Worm (Caenorhabditis elegans) whole organism, late embryonic: Measurements from ENCODE around the gene R05D3.12.
A peak's percentile ranks its signal among the peaks of the same experiment; 100 is the strongest.

Experiments
- C08G9.2 ChIP-seq: sonication (generic microtip); optimal IDR thresholded peaks from 2 replicates; lab custom pipeline; 2016; ENCODE audit warnings: mild to moderate bottlenecking, missing genetic modification characterization, moderate library complexity, missing compliant biosample characterization
- F13H6.1 ChIP-seq: sonication (generic microtip); optimal IDR thresholded peaks from 2 replicates; lab custom pipeline; 2016; ENCODE audit warnings: missing genetic modification characterization, missing compliant biosample characterization
- T23F11.4 ChIP-seq: fragments of 200-800 bp; sonication (Bioruptor generic); optimal IDR thresholded peaks from 2 replicates; lab custom pipeline; 2018; ENCODE audit warnings: mild to moderate bottlenecking, missing genetic modification characterization, missing compliant biosample characterization
- Y22D7AL.16 ChIP-seq: sonication (generic microtip); optimal IDR thresholded peaks from 2 replicates; lab custom pipeline; 2016; ENCODE audit warnings: missing genetic modification characterization, missing compliant biosample characterization
- ahr-1 ChIP-seq: sonication (generic microtip); optimal IDR thresholded peaks from 2 replicates; lab custom pipeline; 2016; ENCODE audit warnings: missing genetic modification characterization, missing compliant biosample characterization
- ceh-18 ChIP-seq: sonication (generic microtip); optimal IDR thresholded peaks from 2 replicates; lab custom pipeline; 2016; ENCODE audit warnings: missing genetic modification characterization, missing compliant biosample characterization
- ceh-19 ChIP-seq: fragments of 200-800 bp; sonication (Bioruptor generic); optimal IDR thresholded peaks from 2 replicates; lab custom pipeline; 2018; ENCODE audit warnings: mild to moderate bottlenecking, missing genetic modification characterization, missing compliant biosample characterization
- ceh-2 ChIP-seq: sonication (generic microtip); optimal IDR thresholded peaks from 2 replicates; lab custom pipeline; 2016; ENCODE audit warnings: missing genotype, missing genetic modification characterization, missing compliant biosample characterization
- ceh-22 ChIP-seq: sonication (generic microtip); optimal IDR thresholded peaks from 2 replicates; lab custom pipeline; 2017; ENCODE audit warnings: missing biosample characterization, missing genetic modification characterization
- ceh-24 ChIP-seq: sonication (generic microtip); optimal IDR thresholded peaks from 2 replicates; lab custom pipeline; 2016; ENCODE audit warnings: mild to moderate bottlenecking, missing genetic modification characterization, missing compliant biosample characterization
- ceh-31 ChIP-seq: sonication (generic microtip); optimal IDR thresholded peaks from 2 replicates; lab custom pipeline; 2016; ENCODE audit warnings: missing genetic modification characterization, missing compliant biosample characterization
- ceh-34 ChIP-seq: sonication (generic microtip); optimal IDR thresholded peaks from 2 replicates; lab custom pipeline; 2016; ENCODE audit warnings: mild to moderate bottlenecking, missing genetic modification characterization, missing compliant biosample characterization
- ceh-45 ChIP-seq: fragments of 200-800 bp; sonication (Bioruptor generic); IDR thresholded peaks from 2 replicates; pipeline ENCODE4 v1.3.6; 2022; ENCODE audit warnings: missing genetic modification reagents, missing genetic modification characterization, missing compliant biosample characterization
- ceh-6 ChIP-seq: fragments of 200-800 bp; sonication (Bioruptor generic); optimal IDR thresholded peaks from 2 replicates; lab custom pipeline; 2018; ENCODE audit warnings: mild to moderate bottlenecking, missing genetic modification characterization, missing compliant biosample characterization
- ceh-9 ChIP-seq: sonication (generic microtip); optimal IDR thresholded peaks from 2 replicates; lab custom pipeline; 2016; ENCODE audit warnings: mild to moderate bottlenecking, missing genetic modification characterization, inconsistent platforms, missing compliant biosample characterization
- dmd-4 ChIP-seq: sonication (generic microtip); optimal IDR thresholded peaks from 2 replicates; lab custom pipeline; 2016; ENCODE audit warnings: borderline replicate concordance, missing genetic modification characterization, missing compliant biosample characterization
- dve-1 ChIP-seq: sonication (generic microtip); optimal IDR thresholded peaks from 2 replicates; lab custom pipeline; 2017; ENCODE audit warnings: antibody characterized with exemption, mild to moderate bottlenecking, missing genetic modification characterization, missing compliant biosample characterization
- elt-2 ChIP-seq: sonication (generic microtip); optimal IDR thresholded peaks from 2 replicates; lab custom pipeline; 2016; ENCODE audit warnings: missing genetic modification reagents, missing genetic modification characterization, missing compliant biosample characterization
- elt-4 ChIP-seq: sonication (generic microtip); optimal IDR thresholded peaks from 2 replicates; lab custom pipeline; 2016; ENCODE audit warnings: missing genetic modification characterization, missing compliant biosample characterization
- eyg-1 ChIP-seq: sonication (generic microtip); optimal IDR thresholded peaks from 2 replicates; lab custom pipeline; 2016; ENCODE audit warnings: missing genotype, missing genetic modification characterization, missing compliant biosample characterization
- fkh-10 ChIP-seq: fragments of 150-350 bp; optimal IDR thresholded peaks from 2 replicates; lab custom pipeline; 2014; ENCODE audit warnings: missing biosample characterization, missing genetic modification reagents, missing genetic modification characterization
- gmeb-2 ChIP-seq: sonication (generic microtip); optimal IDR thresholded peaks from 2 replicates; lab custom pipeline; 2016; ENCODE audit warnings: missing genetic modification characterization, inconsistent platforms, missing compliant biosample characterization
- hlh-15 ChIP-seq: sonication (generic microtip); optimal IDR thresholded peaks from 2 replicates; lab custom pipeline; 2016; ENCODE audit warnings: missing genetic modification characterization, missing compliant biosample characterization
- hlh-6 ChIP-seq: sonication (generic microtip); optimal IDR thresholded peaks from 2 replicates; lab custom pipeline; 2016; ENCODE audit warnings: missing genotype, missing genetic modification characterization, missing compliant biosample characterization
- lin-11 ChIP-seq: fragments of 200-800 bp; sonication (Bioruptor generic); optimal IDR thresholded peaks from 2 replicates; lab custom pipeline; 2018; ENCODE audit warnings: mild to moderate bottlenecking, missing genetic modification characterization, missing compliant biosample characterization
- madf-2 ChIP-seq: sonication (generic microtip); optimal IDR thresholded peaks from 2 replicates; lab custom pipeline; 2017; ENCODE audit warnings: missing genetic modification characterization, missing compliant biosample characterization
- mec-3 ChIP-seq: sonication (generic microtip); optimal IDR thresholded peaks from 2 replicates; lab custom pipeline; 2016; ENCODE audit warnings: borderline replicate concordance, missing genetic modification characterization, missing compliant biosample characterization
- nhr-11 ChIP-seq: fragments of 150-350 bp; optimal IDR thresholded peaks from 2 replicates; lab custom pipeline; 2014; ENCODE audit warnings: missing biosample characterization, missing genetic modification characterization
- nhr-232 ChIP-seq: sonication (generic microtip); optimal IDR thresholded peaks from 2 replicates; lab custom pipeline; 2016; ENCODE audit warnings: missing genetic modification characterization, missing compliant biosample characterization
- npax-4 ChIP-seq: sonication (generic microtip); optimal IDR thresholded peaks from 2 replicates; lab custom pipeline; 2016; ENCODE audit warnings: missing genetic modification characterization, missing compliant biosample characterization
- pag-3 ChIP-seq: sonication (generic microtip); optimal IDR thresholded peaks from 2 replicates; lab custom pipeline; 2016; ENCODE audit warnings: missing compliant biosample characterization, missing genetic modification characterization, borderline replicate concordance
- pax-1 ChIP-seq: fragments of 150-350 bp; optimal IDR thresholded peaks from 2 replicates; lab custom pipeline; 2014; ENCODE audit warnings: missing biosample characterization, missing genetic modification characterization
- pha-2 ChIP-seq: sonication (generic microtip); optimal IDR thresholded peaks from 2 replicates; lab custom pipeline; 2017; ENCODE audit warnings: mild to moderate bottlenecking, missing genetic modification characterization, missing compliant biosample characterization
- pha-4 ChIP-seq: fragments of 150-350 bp; optimal IDR thresholded peaks from 2 replicates; lab custom pipeline; 2018; ENCODE audit warnings: missing biosample characterization, missing genetic modification reagents, missing genetic modification characterization
- pqm-1 ChIP-seq: sonication (generic microtip); optimal IDR thresholded peaks from 2 replicates; lab custom pipeline; 2016; ENCODE audit warnings: missing genetic modification characterization, missing compliant biosample characterization
- rnt-1 ChIP-seq: sonication (generic microtip); optimal IDR thresholded peaks from 2 replicates; lab custom pipeline; 2016; ENCODE audit warnings: missing genetic modification characterization, missing compliant biosample characterization
- sdc-2 ChIP-seq: sonication (generic microtip); optimal IDR thresholded peaks from 2 replicates; lab custom pipeline; 2016; ENCODE audit warnings: missing genotype, missing genetic modification characterization, missing compliant biosample characterization
- sox-2 ChIP-seq: fragments of 200-800 bp; sonication (Bioruptor generic); IDR thresholded peaks from 2 replicates; pipeline ENCODE4 v1.3.6; 2022; ENCODE audit warnings: missing genetic modification reagents, missing genetic modification characterization, missing compliant biosample characterization
- syd-9 ChIP-seq: sonication (generic microtip); optimal IDR thresholded peaks from 2 replicates; lab custom pipeline; 2016; ENCODE audit warnings: mild to moderate bottlenecking, missing genetic modification characterization, moderate library complexity, missing compliant biosample characterization
- tbx-2 ChIP-seq: sonication (generic microtip); optimal IDR thresholded peaks from 2 replicates; lab custom pipeline; 2016; ENCODE audit warnings: missing genetic modification characterization, missing compliant biosample characterization
- tbx-7 ChIP-seq: sonication (generic microtip); optimal IDR thresholded peaks from 2 replicates; lab custom pipeline; 2016; ENCODE audit warnings: missing genotype, missing genetic modification characterization, missing compliant biosample characterization
- ttx-3 ChIP-seq: sonication (generic microtip); optimal IDR thresholded peaks from 2 replicates; lab custom pipeline; 2016; ENCODE audit warnings: missing genetic modification reagents, missing genetic modification characterization, missing compliant biosample characterization
- unc-3 ChIP-seq, 2 experiments: fragments of 200-800 bp in 1 of 2; sonication (Bioruptor generic) in 1 of 2; sonication (generic microtip) in 1 of 2; conservative IDR thresholded peaks in 1 of 2; optimal IDR thresholded peaks in 1 of 2; 2 replicates each; pipeline versions ENCODE4 v1.3.6 to Lab custom; 2016 to 2022; ENCODE audit warnings: missing compliant biosample characterization in 2 of 2, missing genetic modification characterization in 2 of 2, missing genetic modification reagents in 1 of 2
- unc-42 ChIP-seq: sonication (generic microtip); optimal IDR thresholded peaks from 2 replicates; lab custom pipeline; 2016; ENCODE audit warnings: missing genotype, missing genetic modification characterization, missing compliant biosample characterization
- unc-55 ChIP-seq: sonication (generic microtip); optimal IDR thresholded peaks from 2 replicates; lab custom pipeline; 2017; ENCODE audit warnings: missing biosample characterization, missing genetic modification reagents, missing genetic modification characterization
- unc-86 ChIP-seq: sonication (generic microtip); optimal IDR thresholded peaks from 2 replicates; lab custom pipeline; 2016; ENCODE audit warnings: missing genetic modification characterization, missing compliant biosample characterization
- ztf-16 ChIP-seq: sonication (generic microtip); optimal IDR thresholded peaks from 2 replicates; lab custom pipeline; 2017; ENCODE audit warnings: missing genetic modification characterization, missing compliant biosample characterization

Gene R05D3.12

DNA sequence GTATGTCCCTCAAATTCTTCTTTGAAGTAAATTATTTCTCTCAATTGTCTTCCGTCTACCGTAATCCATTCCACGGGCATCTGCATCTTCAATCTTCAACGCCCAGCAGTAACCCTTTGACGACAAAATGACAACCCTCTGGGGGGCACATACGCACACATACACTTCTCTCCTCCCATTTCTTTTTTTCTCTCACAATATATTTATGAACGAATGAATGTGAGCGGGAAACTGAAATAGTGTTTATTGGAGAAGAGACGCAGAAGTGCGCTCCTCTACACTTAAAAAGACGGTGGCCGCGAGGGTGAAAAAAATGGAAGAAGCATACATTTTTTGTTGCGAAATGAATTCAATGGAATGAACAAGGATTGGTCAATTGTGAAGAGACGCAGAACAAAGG lies 31.2 kb downstream of the R05D3.12 start (continued):
- TF ChIP-seq pax-1 (tag; lab: Kevin White, UChicago) (no peak), ceh-24 (tag; lab: Kevin White, UChicago) (no peak), ceh-2 (tag; lab: Kevin White, UChicago) (peak; percentile 13), Y22D7AL.16 (tag; lab: Kevin White, UChicago) (no peak), elt-4 (no peak), dmd-4 (tag; lab: Kevin White, UChicago) (peak; percentile 23), hlh-6 (no peak), ceh-45 (GFP tag; lab: Robert Waterston, UW) (no peak), unc-55 (GFP tag; lab: Kevin White, UChicago) (peak; percentile 93), ceh-6 (GFP tag; lab: Kevin White, UChicago) (no peak), pqm-1 (tag; lab: Kevin White, UChicago) (no peak), elt-2 (tag; lab: Kevin White, UChicago) (no peak), T23F11.4 (GFP tag; lab: Kevin White, UChicago) (no peak), fkh-10 (GFP tag; lab: Kevin White, UChicago) (no peak), tbx-2 (tag; lab: Kevin White, UChicago) (peak; percentile 12), unc-3 (GFP tag; conservative IDR thresholded peaks at IDR 0.05; lab: Robert Waterston, UW) (no peak), unc-3 (tag; optimal IDR thresholded peaks at IDR 0.05; lab: Kevin White, UChicago) (peak; percentile 44), ttx-3 (tag; lab: Kevin White, UChicago) (no peak), sdc-2 (tag; lab: Kevin White, UChicago) (no peak), syd-9 (tag; lab: Kevin White, UChicago) (no peak), tbx-7 (tag; lab: Kevin White, UChicago) (no peak), C08G9.2 (tag; lab: Kevin White, UChicago) (no peak), ceh-18 (tag; lab: Kevin White, UChicago) (no peak), pha-4 (no peak), sox-2 (GFP tag; lab: Robert Waterston, UW) (no peak), nhr-232 (tag; lab: Kevin White, UChicago) (no peak), ahr-1 (no peak)
- TF ChIP-seq, all 69 proteins: peak for 11

DNA sequence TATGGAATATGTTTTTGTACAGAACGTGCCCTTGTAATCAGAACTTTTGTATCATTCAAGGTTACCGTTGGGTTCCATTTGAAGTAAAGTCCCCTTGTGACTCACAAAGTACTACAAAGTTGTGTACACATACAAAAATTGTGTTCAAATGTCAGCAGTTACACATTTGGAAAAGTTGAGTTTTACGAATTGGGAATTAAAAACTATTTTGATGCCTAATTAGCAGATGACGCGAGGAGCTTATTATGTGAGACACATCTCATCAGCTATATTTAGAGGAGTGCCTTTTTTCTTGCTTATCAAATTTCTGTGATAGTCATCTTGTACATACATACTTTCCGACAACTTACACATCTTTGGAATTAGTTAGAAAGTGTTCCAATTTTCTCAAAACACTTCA lies 32.8 kb downstream of the R05D3.12 start:
- no peak for TF ChIP-seq dve-1
- no peak for TF ChIP-seq pha-2 (tag; lab: Kevin White, UChicago)
- no peak for TF ChIP-seq mec-3

DNA sequence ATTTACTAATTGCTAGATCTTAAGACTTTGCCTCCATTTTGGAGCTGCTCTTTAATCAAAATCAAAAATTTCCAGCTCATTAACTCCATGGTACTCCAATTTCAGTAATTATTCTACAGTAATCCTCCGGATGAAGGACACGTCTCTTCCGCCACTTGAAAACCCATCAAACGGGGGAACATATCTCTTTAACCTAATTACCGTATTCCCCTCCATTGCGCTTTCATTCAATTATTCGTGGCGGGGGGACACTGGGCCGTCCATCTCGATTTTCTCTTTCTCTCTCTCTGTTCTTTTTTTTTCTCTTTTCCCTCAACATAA lies 36.1 kb downstream of the R05D3.12 start:
- TF ChIP-seq unc-42 (tag; lab: Kevin White, UChicago) (peak; percentile 99), ceh-34 (no peak), pha-2 (tag; lab: Kevin White, UChicago) (no peak), mec-3 (no peak), gmeb-2 (tag; lab: Kevin White, UChicago) (no peak), ceh-31 (tag; lab: Kevin White, UChicago) (peak; percentile 67), T23F11.4 (GFP tag; lab: Kevin White, UChicago) (no peak), madf-2 (no peak), unc-86 (no peak), ceh-9 (no peak)

DNA sequence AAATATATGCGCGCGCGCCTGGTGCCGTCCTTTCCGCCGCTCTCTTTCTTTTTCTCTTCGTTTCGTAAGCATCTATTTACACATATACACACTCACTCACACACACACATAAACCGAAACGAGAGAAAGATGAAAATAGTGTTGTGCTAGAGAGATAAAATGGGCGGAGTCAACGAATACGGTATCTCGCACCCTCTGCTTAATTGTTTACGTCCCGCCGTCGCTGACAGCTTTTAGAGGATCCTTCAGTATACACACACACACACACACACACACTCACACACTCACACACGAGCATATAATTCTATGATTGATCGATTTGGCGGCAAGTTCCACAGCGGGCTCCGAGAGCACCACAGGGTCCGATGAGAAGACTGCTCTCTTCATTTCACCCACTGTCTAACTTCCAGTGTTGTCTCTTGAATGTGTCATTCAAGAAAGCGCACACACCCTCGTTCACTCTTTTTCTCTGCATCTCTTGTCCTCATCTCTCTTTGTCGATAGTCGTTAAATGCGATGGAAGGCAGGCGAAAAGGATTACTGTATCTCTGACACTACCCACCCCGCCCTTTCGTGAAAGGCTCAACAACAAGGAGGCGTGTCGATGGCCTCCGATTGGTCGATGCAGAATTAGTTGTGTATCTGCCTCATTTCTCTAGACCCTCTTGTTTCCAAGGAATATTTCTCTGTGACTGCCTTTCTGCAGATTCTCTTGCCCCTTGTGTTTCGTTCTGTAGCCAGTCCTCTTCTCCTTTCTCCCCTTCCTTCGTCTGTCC lies 36.6 kb downstream of the R05D3.12 start:
- TF ChIP-seq tbx-7 (tag; lab: Kevin White, UChicago) = no peak
- peak; percentile 29 for TF ChIP-seq pag-3 (tag; lab: Kevin White, UChicago)
- TF ChIP-seq dve-1 = peak; percentile 44
- TF ChIP-seq nhr-11 (tag; lab: Kevin White, UChicago) = no peak
- peak; percentile 54 for TF ChIP-seq rnt-1
- peak; percentile 18 for TF ChIP-seq ceh-6 (GFP tag; lab: Kevin White, UChicago)
- TF ChIP-seq pqm-1 (tag; lab: Kevin White, UChicago) = no peak
- TF ChIP-seq ceh-22 (tag; lab: Kevin White, UChicago) = peak; percentile 87
- TF ChIP-seq ttx-3 (tag; lab: Kevin White, UChicago) = peak; percentile 19
- TF ChIP-seq ztf-16 (tag; lab: Kevin White, UChicago) = peak; percentile 55
- no peak for TF ChIP-seq lin-11 (tag; lab: Kevin White, UChicago)
- peak; percentile 5 for TF ChIP-seq ceh-19 (GFP tag; lab: Kevin White, UChicago)
- no peak for TF ChIP-seq hlh-15
- TF ChIP-seq pha-2 (tag; lab: Kevin White, UChicago) = peak; percentile 83
- TF ChIP-seq npax-4 (tag; lab: Kevin White, UChicago) = no peak
- TF ChIP-seq F13H6.1 (tag; lab: Kevin White, UChicago) = peak; percentile 48
- no peak for TF ChIP-seq unc-86
- peak; percentile 70 for TF ChIP-seq eyg-1 (tag; lab: Kevin White, UChicago)
- peak; percentile 35 for TF ChIP-seq elt-2 (tag; lab: Kevin White, UChicago)
